Fruit fly (Drosophila melanogaster): ENCODE measurements around the gene Ca-beta.

DNA sequence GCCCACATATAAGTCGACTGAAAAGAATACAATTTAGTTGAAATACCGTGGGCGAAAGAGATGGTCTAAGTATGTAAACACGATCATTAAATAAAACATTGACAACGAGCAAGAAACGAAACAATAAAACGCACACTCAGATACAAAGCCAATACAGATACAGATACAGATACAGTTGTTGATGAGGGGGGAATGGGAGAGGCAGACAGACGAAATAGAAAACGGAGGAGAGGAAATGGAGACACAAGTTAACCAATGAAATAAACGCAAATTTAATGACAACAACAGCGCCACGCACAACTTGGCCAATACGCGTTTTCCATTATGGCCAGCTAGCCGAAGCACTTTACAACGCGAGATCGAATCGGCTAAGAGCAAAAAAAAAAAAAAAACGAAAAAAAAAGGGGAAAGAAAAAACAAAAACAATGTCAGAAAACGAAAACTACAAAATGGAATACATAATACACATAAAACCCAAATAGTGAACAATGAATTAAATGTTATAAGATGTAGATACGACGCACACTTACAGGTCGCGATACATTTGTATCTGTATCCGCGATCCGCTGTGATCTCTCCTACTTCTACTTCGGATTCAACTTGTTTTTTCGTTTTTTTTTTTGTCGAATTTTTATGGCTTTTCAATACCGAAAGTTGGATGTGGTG lies 25.7 kb upstream of the Ca-beta start:
- TF ChIP-seq psq (optimal IDR thresholded peaks at IDR 0.05) (no peak), Myc (optimal IDR thresholded peaks at IDR 0.05) (no peak), h (optimal IDR thresholded peaks at IDR 0.05) (no peak)
